Worm (Caenorhabditis elegans): Measurements from ENCODE around the gene B0228.8.

- TF ChIP-seq ceh-48 (tag; optimal IDR thresholded peaks at IDR 0.05) = no peak
- no peak for TF ChIP-seq nhr-11 (tag; optimal IDR thresholded peaks at IDR 0.05)
- TF ChIP-seq C38D4.7 (GFP tag; optimal IDR thresholded peaks at IDR 0.05) = no peak
- TF ChIP-seq dve-1 (tag; optimal IDR thresholded peaks at IDR 0.05) = no peak
- no peak for TF ChIP-seq tbx-7 (tag; optimal IDR thresholded peaks at IDR 0.05)
- TF ChIP-seq ahr-1 (tag; optimal IDR thresholded peaks at IDR 0.05) = no peak
- TF ChIP-seq pha-4 (tag; optimal IDR thresholded peaks at IDR 0.05) = no peak
- TF ChIP-seq sox-4 (tag; optimal IDR thresholded peaks at IDR 0.05) = no peak
- TF ChIP-seq Y22D7AL.16 (tag; optimal IDR thresholded peaks at IDR 0.05) = no peak
- TF ChIP-seq ets-4 (tag; optimal IDR thresholded peaks at IDR 0.05) = no peak
- TF ChIP-seq ama-1 (optimal IDR thresholded peaks at IDR 0.05) = no peak
- no peak for TF ChIP-seq pax-1 (tag; optimal IDR thresholded peaks at IDR 0.05)
- no peak for TF ChIP-seq elt-2 (tag; optimal IDR thresholded peaks at IDR 0.05)
- TF ChIP-seq lin-11 (tag; optimal IDR thresholded peaks at IDR 0.05) = no peak
These were observed 45.5 kb upstream of the B0228.8 start for ce11 chrII:7806872-7807271.

Data from whole organism, late embryonic.